Worm (Caenorhabditis elegans): Measurements from ENCODE around the gene coq-6.

Gene coq-6

DNA sequence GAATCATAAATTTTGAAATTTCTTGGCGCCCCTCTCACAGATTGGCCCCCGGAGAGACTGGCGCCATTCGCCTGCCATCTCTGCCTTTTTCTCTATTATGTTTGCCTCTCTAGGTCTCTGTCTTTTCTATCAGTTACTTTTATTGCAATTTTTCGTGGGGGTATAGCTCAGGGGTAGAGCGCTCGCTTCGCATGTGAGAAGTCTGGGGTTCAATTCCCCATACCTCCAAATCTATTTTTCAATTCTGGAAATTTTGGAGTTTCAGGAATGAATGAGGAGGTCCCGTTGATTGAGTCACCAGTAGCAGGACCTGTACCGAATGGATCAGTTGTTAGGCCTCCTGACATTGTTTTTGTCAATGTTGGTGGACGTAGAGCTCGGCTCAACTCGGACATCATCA is 18.5 kb upstream of the coq-6 start, which contains the start of gene kvs-3 (continued):
- TF ChIP-seq F10E7.11 (tag; optimal IDR thresholded peaks at IDR 0.05) (peak; percentile 72), pbrm-1 (GFP tag; IDR thresholded peaks at IDR 0.05) (peak; percentile 62; the same call in 1 of the 2 replicates), nfya-2 (GFP tag; IDR thresholded peaks at IDR 0.05) (no peak), F57A8.1 (GFP tag; optimal IDR thresholded peaks at IDR 0.05) (peak; percentile 95), aptf-3 (GFP tag; IDR thresholded peaks at IDR 0.05) (no peak), rpc-1 (optimal IDR thresholded peaks at IDR 0.05) (peak; percentile 85), rpc-1 (tag; optimal IDR thresholded peaks at IDR 0.05) (peak; percentile 94), rec-8 (tag; optimal IDR thresholded peaks at IDR 0.05) (peak; percentile 73 to 77), ztf-25 (GFP tag; IDR thresholded peaks at IDR 0.05) (peak; percentile 91), let-526 (GFP tag; IDR thresholded peaks at IDR 0.05) (no peak), sea-2 (GFP tag; IDR thresholded peaks at IDR 0.05) (0 out of 2 replicates have a peak, but pooled peaks have one; percentile 70), madf-6 (GFP tag; IDR thresholded peaks at IDR 0.05) (no peak; the same call in 1 of the 2 replicates), chd-7 (tag; optimal IDR thresholded peaks at IDR 0.05) (peak; percentile 88), hmg-1.2 (GFP tag; IDR thresholded peaks at IDR 0.05) (peak; percentile 80), tlf-1 (GFP tag; optimal IDR thresholded peaks at IDR 0.05) (no peak), ztf-26 (tag; optimal IDR thresholded peaks at IDR 0.05) (peak; percentile 70), atf-7 (tag; optimal IDR thresholded peaks at IDR 0.05) (peak; percentile 51), nhr-179 (tag; optimal IDR thresholded peaks at IDR 0.05) (peak; percentile 46), egrh-3 (GFP tag; IDR thresholded peaks at IDR 0.05) (peak; percentile 44; the same call in 1 of the 2 replicates), C06A6.2 (GFP tag; conservative IDR thresholded peaks at IDR 0.05) (peak; percentile 63), dpl-1 (GFP tag; optimal IDR thresholded peaks at IDR 0.05) (peak; percentile 18), egl-18 (GFP tag; IDR thresholded peaks at IDR 0.05) (peak; percentile 75; the same call in 1 of the 2 replicates), lsl-1 (GFP tag; optimal IDR thresholded peaks at IDR 0.05) (no peak), K12H6.12 (tag; optimal IDR thresholded peaks at IDR 0.05) (peak; percentile 78), ceh-79 (tag; optimal IDR thresholded peaks at IDR 0.05) (peak; percentile 81), F55B11.4 (tag; optimal IDR thresholded peaks at IDR 0.05; ENCODE audit: borderline replicate concordance, insufficient read depth) (no peak), ccch-3 (GFP tag; optimal IDR thresholded peaks at IDR 0.05) (peak; percentile 53), ceh-100 (GFP tag; IDR thresholded peaks at IDR 0.05) (peak; percentile 63), hmg-20 (GFP tag; IDR thresholded peaks at IDR 0.05) (0 out of 2 replicates have a peak, but pooled peaks have one; percentile 39), ceh-27 (GFP tag; optimal IDR thresholded peaks at IDR 0.05) (peak; percentile 77), let-607 (tag; optimal IDR thresholded peaks at IDR 0.05) (peak; percentile 6 to 43), madf-3 (GFP tag; IDR thresholded peaks at IDR 0.05) (peak; percentile 78), nhr-80 (tag; optimal IDR thresholded peaks at IDR 0.05) (no peak), dox-1 (GFP tag; IDR thresholded peaks at IDR 0.05) (no peak; the same call in 1 of the 2 replicates), T26A5.8 (tag; optimal IDR thresholded peaks at IDR 0.05) (peak; percentile 82), ztf-18 (tag; optimal IDR thresholded peaks at IDR 0.05) (peak; percentile 84), fkh-3 (tag; optimal IDR thresholded peaks at IDR 0.05) (peak; percentile 85), efl-1 (GFP tag; optimal IDR thresholded peaks at IDR 0.05) (peak; percentile 3), bed-2 (GFP tag; IDR thresholded peaks at IDR 0.05) (0 out of 2 replicates have a peak, but pooled peaks have one; percentile 40), nfyb-1 (GFP tag; IDR thresholded peaks at IDR 0.05) (peak; percentile 92), F49E8.2 (tag; optimal IDR thresholded peaks at IDR 0.05; ENCODE audit: insufficient read depth) (peak; percentile 61), him-1 (tag; optimal IDR thresholded peaks at IDR 0.05) (peak; percentile 90), Y53G8AR.9 (GFP tag; conservative IDR thresholded peaks at IDR 0.05) (peak; percentile 83), nhr-27 (tag; optimal IDR thresholded peaks at IDR 0.05) (peak; percentile 68), lag-1 (GFP tag; IDR thresholded peaks at IDR 0.05) (0 out of 2 replicates have a peak, but pooled peaks have one; percentile 39), lin-54 (GFP tag; optimal IDR thresholded peaks at IDR 0.05) (peak; percentile 71), snpc-3.4 (tag; optimal IDR thresholded peaks at IDR 0.05) (peak; percentile 89), snpc-1.1 (tag; optimal IDR thresholded peaks at IDR 0.05; ENCODE audit: insufficient read depth) (peak; percentile 55)
